In the genomic region with DNA sequence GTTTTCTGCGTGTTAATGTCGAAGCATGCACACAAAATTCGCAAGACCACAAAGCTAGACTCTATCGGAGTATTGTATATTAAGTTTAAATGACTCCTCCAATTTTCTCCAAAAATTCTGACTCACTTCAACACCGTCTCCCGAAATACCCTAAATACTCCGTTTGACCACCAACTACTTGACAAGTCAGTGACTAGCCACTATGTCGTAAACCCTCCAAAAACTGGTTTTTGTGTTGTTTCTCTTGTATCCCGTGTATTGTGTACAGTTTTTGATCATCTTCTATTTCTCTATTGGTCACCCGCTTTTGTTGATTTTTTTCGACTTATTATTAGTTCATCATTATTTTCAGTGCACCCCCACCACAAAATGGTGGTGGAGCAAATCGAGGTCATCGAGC, we compare ENCODE assay signal across 5 worm cellular contexts.
TF ChIP-seq lines count a peak whose summit lies in the region.

A gene (plus strand): TSS at position 353 of the 400 bp plus-strand sequence.

TF ChIP-seq in whole organism, L1 larva, 84 proteins besides CTCF, POLR2A, EP300 and RAD21 (continues in another document):
- TF ChIP-seq C16A3.4 (tag; optimal IDR thresholded peaks at IDR 0.05; lab: Kevin White, UChicago) (peak; percentile 24), F16B12.6 (tag; optimal IDR thresholded peaks at IDR 0.05; lab: Kevin White, UChicago) (no peak), nhr-90 (tag; optimal IDR thresholded peaks at IDR 0.05; lab: Kevin White, UChicago; ENCODE audit: poor library complexity) (peak; percentile 16), nhr-47 (tag; optimal IDR thresholded peaks at IDR 0.05; lab: Kevin White, UChicago) (peak; percentile 1), nhr-11 (tag; optimal IDR thresholded peaks at IDR 0.05; lab: Kevin White, UChicago) (no peak), dsc-1 (tag; optimal IDR thresholded peaks at IDR 0.05; lab: Kevin White, UChicago) (no peak), unc-86 (tag; optimal IDR thresholded peaks at IDR 0.05; lab: Kevin White, UChicago) (no peak), snpc-4 (tag; optimal IDR thresholded peaks at IDR 0.05; lab: Kevin White, UChicago) (no peak), grh-1 (GFP tag; IDR thresholded peaks at IDR 0.05; lab: Robert Waterston, UW) (peak; percentile 81), C34B4.2 (tag; optimal IDR thresholded peaks at IDR 0.05; lab: Kevin White, UChicago) (no peak), C04F5.9 (tag; optimal IDR thresholded peaks at IDR 0.05; lab: Kevin White, UChicago) (no peak), sup-37 (GFP tag; optimal IDR thresholded peaks at IDR 0.05; lab: Kevin White, UChicago) (no peak), pag-3 (tag; optimal IDR thresholded peaks at IDR 0.05; lab: Kevin White, UChicago; ENCODE audit: borderline replicate concordance, insufficient read depth) (no peak), nhr-20 (tag; optimal IDR thresholded peaks at IDR 0.05; lab: Kevin White, UChicago) (peak; percentile 18), tlp-1 (tag; optimal IDR thresholded peaks at IDR 0.05; lab: Kevin White, UChicago) (no peak), fkh-10 (GFP tag; optimal IDR thresholded peaks at IDR 0.05; lab: Kevin White, UChicago) (no peak), nhr-85 (tag; lab: Kevin White, UChicago) (peak; percentile 60), egl-13 (tag; optimal IDR thresholded peaks at IDR 0.05; lab: Kevin White, UChicago) (no peak)

TF ChIP-seq in whole organism, L2 larva, 48 proteins besides CTCF, POLR2A, EP300 and RAD21:
- TF ChIP-seq nhr-25 (tag; optimal IDR thresholded peaks at IDR 0.05; lab: Kevin White, UChicago) (peak; percentile 49), ztf-1 (GFP tag; conservative IDR thresholded peaks at IDR 0.05; lab: Robert Waterston, UW) (no peak), nhr-21 (tag; optimal IDR thresholded peaks at IDR 0.05; lab: Kevin White, UChicago) (no peak), ztf-4 (tag; optimal IDR thresholded peaks at IDR 0.05; lab: Kevin White, UChicago) (no peak), skn-1 (tag; optimal IDR thresholded peaks at IDR 0.05; lab: Kevin White, UChicago) (no peak), mab-5 (tag; optimal IDR thresholded peaks at IDR 0.05; lab: Kevin White, UChicago) (no peak), lin-13 (GFP tag; optimal IDR thresholded peaks at IDR 0.05; lab: Kevin White, UChicago) (no peak), nhr-129 (tag; optimal IDR thresholded peaks at IDR 0.05; lab: Kevin White, UChicago) (peak; percentile 17), nhr-10 (tag; optimal IDR thresholded peaks at IDR 0.05; lab: Kevin White, UChicago) (no peak), unc-62 (GFP tag; optimal IDR thresholded peaks at IDR 0.05; lab: Kevin White, UChicago) (no peak)

TF ChIP-seq in whole organism, L3 larva, 47 proteins besides CTCF, POLR2A, EP300 and RAD21:
- TF ChIP-seq nhr-23 (tag; optimal IDR thresholded peaks at IDR 0.05; lab: Kevin White, UChicago) (peak; percentile 26), nhr-25 (tag; optimal IDR thresholded peaks at IDR 0.05; lab: Kevin White, UChicago) (peak; percentile 41), ama-1 (optimal IDR thresholded peaks at IDR 0.05; lab: Kevin White, UChicago) (no peak), nfya-1 (tag; optimal IDR thresholded peaks at IDR 0.05; lab: Kevin White, UChicago; ENCODE audit: insufficient read depth) (peak; percentile 9)
TF ChIP-seq in whole organism, L3 larva: peak in this region for 3.

TF ChIP-seq in whole organism, L4 larva, 104 proteins besides CTCF, POLR2A, EP300 and RAD21:
- no peak for TF ChIP-seq fos-1 (tag; optimal IDR thresholded peaks at IDR 0.05; lab: Kevin White, UChicago)
- TF ChIP-seq nhr-28 (tag; optimal IDR thresholded peaks at IDR 0.05; lab: Kevin White, UChicago), result peak; percentile 50

TF ChIP-seq in whole organism, late embryonic, 69 proteins besides CTCF, POLR2A, EP300 and RAD21:
- peak; percentile 6 for TF ChIP-seq nfya-1 (tag; optimal IDR thresholded peaks at IDR 0.05; lab: Kevin White, UChicago)
- TF ChIP-seq fkh-6 (tag; optimal IDR thresholded peaks at IDR 0.05; lab: Kevin White, UChicago), result no peak
- no peak for TF ChIP-seq hlh-8 (tag; optimal IDR thresholded peaks at IDR 0.05; lab: Kevin White, UChicago)
